Fruit fly (Drosophila melanogaster) whole organism: ENCODE results near the gene Rpn2.

ENCODE experiments used
- CG8478 ChIP-seq: fragments of >200 bp; optimal IDR thresholded peaks from 2 replicates; lab custom pipeline; 2018; ENCODE audit warnings: inconsistent platforms
- EcR ChIP-seq, 2 experiments: fragments of >200 bp; optimal IDR thresholded peaks; 2 replicates each; lab custom pipeline; 2017; ENCODE audit warnings: missing biosample characterization in 2 of 2, missing genetic modification characterization in 2 of 2, missing genetic modification reagents in 2 of 2
- pan ChIP-seq: fragments of >200 bp; optimal IDR thresholded peaks from 2 replicates; lab custom pipeline; 2017
- psq ChIP-seq: fragments of >200 bp; optimal IDR thresholded peaks from 2 replicates; lab custom pipeline; 2017
- usp ChIP-seq: fragments of >200 bp; optimal IDR thresholded peaks from 2 replicates; lab custom pipeline; 2017; ENCODE audit warnings: missing biosample characterization, missing genetic modification characterization, mixed read lengths

- TF ChIP-seq EcR (GFP tag; optimal IDR thresholded peaks at IDR 0.05; lab: Kevin White, UChicago) (no peak), CG8478 (lab: Kevin White, UChicago) (no peak), psq (lab: Kevin White, UChicago) (no peak), usp (GFP tag; lab: Kevin White, UChicago) (no peak), pan (lab: Kevin White, UChicago) (no peak)
These were observed 6.3 kb downstream of the Rpn2 start for dm6 chr3R:29159620-29160019.
